Worm (Caenorhabditis elegans) whole organism, L4/young adult: ENCODE results near the gene C46A5.1.

ENCODE experiments used
- W03F9.2 ChIP-seq: fragments of 150-350 bp; optimal IDR thresholded peaks from 2 replicates; lab custom pipeline; 2014; ENCODE audit warnings: missing biosample characterization, missing genetic modification characterization
- him-1 ChIP-seq: sonication (generic microtip); optimal IDR thresholded peaks from 2 replicates; lab custom pipeline; 2016; ENCODE audit warnings: missing genotype, missing genetic modification reagents, missing genetic modification characterization, missing compliant biosample characterization

DNA sequence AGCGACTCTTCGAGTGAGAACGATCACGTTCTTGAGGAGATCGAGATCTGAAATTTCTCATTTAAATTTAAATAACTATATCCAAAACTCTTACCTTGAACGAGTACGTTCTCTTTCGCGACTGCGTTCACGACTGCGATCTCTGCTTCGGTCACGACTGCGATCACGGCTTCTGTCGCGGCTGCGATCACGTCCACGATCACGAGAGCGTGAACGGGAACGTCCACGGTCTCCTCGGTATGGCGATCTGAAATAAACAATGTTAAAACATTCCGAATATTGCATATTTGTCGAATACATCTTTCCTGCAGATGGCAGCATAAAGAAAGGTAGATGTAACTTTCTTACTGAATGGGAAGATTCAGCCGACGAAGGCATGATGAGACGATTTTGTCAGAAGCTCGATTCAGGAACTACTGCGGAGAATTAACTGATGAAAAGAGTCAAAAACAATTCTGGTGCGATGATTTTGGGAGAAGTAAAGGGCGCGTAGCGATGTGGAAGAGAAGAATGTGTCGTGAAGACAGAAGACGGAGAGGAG lies 26.5 kb downstream of the C46A5.1 start:
- TF ChIP-seq W03F9.2 (tag; lab: Kevin White, UChicago) = no peak
- TF ChIP-seq him-1 (tag; lab: Kevin White, UChicago) = no peak
